Fruit fly (Drosophila melanogaster): ENCODE measurements around the gene robl37BC.

DNA sequence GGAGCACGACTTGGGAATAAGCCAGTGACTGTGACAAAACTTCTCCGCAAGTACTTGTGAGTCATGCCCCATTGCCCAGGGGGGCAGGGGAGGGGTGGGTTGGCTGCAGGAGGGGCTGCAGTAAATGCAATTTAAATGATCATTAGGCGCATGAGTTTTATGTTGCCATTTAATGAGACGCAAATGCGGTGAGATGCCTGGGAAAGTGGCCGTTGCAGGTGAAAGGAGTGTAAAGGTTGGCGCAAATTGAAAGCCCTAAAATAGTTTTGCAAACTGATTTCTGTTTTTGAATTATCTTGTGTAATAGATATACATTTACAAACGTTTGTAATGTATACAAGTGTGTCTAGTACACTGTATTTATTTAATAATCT lies 24.6 kb upstream of the robl37BC start:
- no peak for TF ChIP-seq lola (GFP tag; optimal IDR thresholded peaks at IDR 0.05)
- no peak for TF ChIP-seq Rel (GFP tag; optimal IDR thresholded peaks at IDR 0.05)
- no peak for TF ChIP-seq Rel (tag; optimal IDR thresholded peaks at IDR 0.05)
- TF ChIP-seq psq (GFP tag; optimal IDR thresholded peaks at IDR 0.05), result no peak
- no peak for TF ChIP-seq woc (GFP tag; optimal IDR thresholded peaks at IDR 0.05)
- TF ChIP-seq foxo (GFP tag; optimal IDR thresholded peaks at IDR 0.05), result no peak
- TF ChIP-seq HLH106 (tag; optimal IDR thresholded peaks at IDR 0.05), result no peak
- no peak for TF ChIP-seq Sp1 (GFP tag; optimal IDR thresholded peaks at IDR 0.05)
- TF ChIP-seq h (GFP tag; optimal IDR thresholded peaks at IDR 0.05), result no peak
- no peak for TF ChIP-seq CG32264 (GFP tag; optimal IDR thresholded peaks at IDR 0.05)
- TF ChIP-seq OdsH (GFP tag; optimal IDR thresholded peaks at IDR 0.05), result no peak
- TF ChIP-seq dmrt93B (GFP tag; optimal IDR thresholded peaks at IDR 0.05), result no peak
- no peak for TF ChIP-seq fru (GFP tag; optimal IDR thresholded peaks at IDR 0.05)
- no peak for TF ChIP-seq sage (GFP tag; optimal IDR thresholded peaks at IDR 0.05)
- TF ChIP-seq Dfd (GFP tag; optimal IDR thresholded peaks at IDR 0.05), result no peak
